Fruit fly (Drosophila melanogaster) whole organism, embryonic: ENCODE results near the gene CG10959.
A peak's percentile ranks its signal among the peaks of the same experiment; 100 is the strongest.

Experiments
- Aef1 ChIP-seq: fragments of 200-800 bp; sonication (Bioruptor generic); IDR thresholded peaks from 3 replicates; pipeline ENCODE4 v1.3.6; 2022; ENCODE audit warnings: missing biosample characterization, missing genetic modification characterization
- Antp ChIP-seq: fragments of 200-800 bp; sonication (Bioruptor generic); optimal IDR thresholded peaks from 3 replicates; lab custom pipeline; 2016; ENCODE audit warnings: missing biosample characterization, missing genetic modification characterization
- Atf6 ChIP-seq: fragments of 200-800 bp; sonication (Bioruptor generic); IDR thresholded peaks from 2 replicates; pipeline ENCODE4 v1.3.6; 2022; ENCODE audit warnings: missing biosample characterization, missing genetic modification characterization
- CG10321 ChIP-seq: fragments of 200-800 bp; sonication (Bioruptor generic); IDR thresholded peaks from 2 replicates; pipeline ENCODE4 v1.3.6; 2022; ENCODE audit warnings: missing biosample characterization, missing genetic modification characterization
- CG12219 ChIP-seq: fragments of 200-800 bp; sonication (Bioruptor generic); optimal IDR thresholded peaks from 3 replicates; lab custom pipeline; 2018; ENCODE audit warnings: missing biosample characterization, mild to moderate bottlenecking, missing genetic modification characterization
- CG12659 ChIP-seq: fragments of 200-800 bp; sonication (Bioruptor generic); optimal IDR thresholded peaks from 3 replicates; lab custom pipeline; 2017; ENCODE audit warnings: mild to moderate bottlenecking, missing biosample characterization, missing genetic modification reagents, missing genetic modification characterization
- CG12769 ChIP-seq: fragments of 200-800 bp; sonication (Bioruptor generic); optimal IDR thresholded peaks from 2 replicates; lab custom pipeline; 2019; ENCODE audit warnings: missing biosample characterization, mild to moderate bottlenecking, missing genetic modification characterization, moderate library complexity
- CG30431 ChIP-seq: fragments of 200-800 bp; sonication (Bioruptor generic); optimal IDR thresholded peaks from 2 replicates; lab custom pipeline; 2017; ENCODE audit warnings: missing biosample characterization, missing genetic modification characterization
- CG5245 ChIP-seq: fragments of 200-800 bp; sonication (Bioruptor generic); optimal IDR thresholded peaks from 3 replicates; lab custom pipeline; 2016; ENCODE audit warnings: missing biosample characterization, missing genetic modification characterization
- CG6272 ChIP-seq: fragments of 200-800 bp; sonication (Bioruptor generic); IDR thresholded peaks from 2 replicates; pipeline ENCODE4 v1.3.6; 2022; ENCODE audit warnings: missing biosample characterization, missing genetic modification characterization
- CG6854 ChIP-seq: fragments of 200-800 bp; sonication (Bioruptor generic); optimal IDR thresholded peaks from 3 replicates; lab custom pipeline; 2017; ENCODE audit warnings: missing biosample characterization, mild to moderate bottlenecking, missing genetic modification characterization
- CG7372 ChIP-seq: fragments of 200-800 bp; sonication (Bioruptor generic); IDR thresholded peaks from 2 replicates; pipeline ENCODE4 v1.3.6; 2022; ENCODE audit warnings: missing biosample characterization, missing genetic modification characterization
- CG7556 ChIP-seq: fragments of 200-800 bp; sonication (Bioruptor generic); optimal IDR thresholded peaks from 2 replicates; lab custom pipeline; 2017; ENCODE audit warnings: missing biosample characterization, mild to moderate bottlenecking, missing genetic modification characterization
- CG8290 ChIP-seq, 3 experiments: fragments of 200-800 bp; sonication (Bioruptor generic); optimal IDR thresholded peaks; 2 replicates each; lab custom pipeline; 2016 to 2019; ENCODE audit warnings: missing biosample characterization in 3 of 3, missing genetic modification characterization in 3 of 3, mild to moderate bottlenecking in 2 of 3, moderate library complexity in 1 of 3
- CG8765 ChIP-seq: fragments of 200-800 bp; sonication (Bioruptor generic); IDR thresholded peaks from 2 replicates; pipeline ENCODE4 v1.3.6; 2022; ENCODE audit warnings: missing biosample characterization, missing genetic modification characterization
- CG8944 ChIP-seq: fragments of 200-800 bp; sonication (Bioruptor generic); optimal IDR thresholded peaks from 3 replicates; lab custom pipeline; 2016; ENCODE audit warnings: missing biosample characterization, missing genetic modification characterization
- CoRest ChIP-seq: fragments of 200-800 bp; sonication (Bioruptor generic); optimal IDR thresholded peaks from 3 replicates; lab custom pipeline; 2018; ENCODE audit warnings: missing biosample characterization, mild to moderate bottlenecking, missing genetic modification characterization, moderate library complexity
- E2f2 ChIP-seq: fragments of 200-800 bp; sonication (Bioruptor generic); IDR thresholded peaks from 2 replicates; pipeline ENCODE4 v1.3.6; 2022; ENCODE audit warnings: missing biosample characterization, missing genetic modification characterization
- Eip74EF ChIP-seq, 2 experiments: fragments of 200-800 bp in 1 of 2; fragments of >200 bp in 1 of 2; sonication (Bioruptor generic) in 1 of 2; optimal IDR thresholded peaks; 2 replicates each; lab custom pipeline; 2017 to 2019; ENCODE audit warnings: missing biosample characterization in 2 of 2, missing genetic modification characterization in 2 of 2, mild to moderate bottlenecking in 1 of 2, moderate library complexity in 1 of 2
- H15 ChIP-seq: fragments of 200-800 bp; sonication (Bioruptor generic); IDR thresholded peaks from 3 replicates; pipeline ENCODE4 v1.3.6; 2022; ENCODE audit warnings: missing biosample characterization, missing genetic modification characterization
- HLHmδ ChIP-seq: fragments of 200-800 bp; sonication (Bioruptor generic); optimal IDR thresholded peaks from 2 replicates; lab custom pipeline; 2018; ENCODE audit warnings: missing biosample characterization, mild to moderate bottlenecking, missing genetic modification characterization, moderate library complexity
- HmgD ChIP-seq: fragments of 200-800 bp; sonication (Bioruptor generic); optimal IDR thresholded peaks from 3 replicates; lab custom pipeline; 2016; ENCODE audit warnings: missing biosample characterization, missing genetic modification characterization
- HmgZ ChIP-seq: fragments of 200-800 bp; sonication (Bioruptor generic); optimal IDR thresholded peaks from 2 replicates; lab custom pipeline; 2018; ENCODE audit warnings: missing biosample characterization, mild to moderate bottlenecking, missing genetic modification characterization
- Opbp ChIP-seq: fragments of 200-800 bp; sonication (Bioruptor generic); IDR thresholded peaks from 3 replicates; pipeline ENCODE4 v1.3.6; 2022; ENCODE audit warnings: missing biosample characterization, missing genetic modification characterization; ENCODE audit not compliant: partially characterized antibody
- Stat92E ChIP-seq, 3 experiments: fragments of >200 bp in 2 of 3; fragments of 200-800 bp in 1 of 3; sonication (Bioruptor generic) in 1 of 3; optimal IDR thresholded peaks; 2 replicates each; lab custom pipeline; 2017 to 2019; ENCODE audit warnings: missing biosample characterization in 3 of 3, missing genetic modification characterization in 3 of 3, mild to moderate bottlenecking in 1 of 3, moderate library complexity in 1 of 3
- Tbp ChIP-seq: fragments of >200 bp; optimal IDR thresholded peaks from 2 replicates; lab custom pipeline; 2018; ENCODE audit warnings: missing biosample characterization, missing genetic modification characterization
- cas ChIP-seq: fragments of 200-800 bp; sonication (Bioruptor generic); IDR thresholded peaks from 2 replicates; pipeline ENCODE4 v1.3.6; 2022; ENCODE audit warnings: missing biosample characterization, missing genetic modification characterization
- cwo ChIP-seq: fragments of 200-800 bp; sonication (Bioruptor generic); optimal IDR thresholded peaks from 3 replicates; lab custom pipeline; 2017; ENCODE audit warnings: missing biosample characterization, missing genetic modification characterization, mild to moderate bottlenecking, moderate library complexity, missing genetic modification reagents
- dysf ChIP-seq: fragments of 200-800 bp; sonication (Bioruptor generic); IDR thresholded peaks from 3 replicates; pipeline ENCODE4 v1.3.6; 2022; ENCODE audit warnings: missing biosample characterization, missing genetic modification characterization
- ftz-f1 ChIP-seq: fragments of 200-800 bp; sonication (Bioruptor generic); optimal IDR thresholded peaks from 2 replicates; lab custom pipeline; 2016; ENCODE audit warnings: missing biosample characterization, missing genetic modification characterization
- gro ChIP-seq: fragments of 200-800 bp; sonication (Bioruptor generic); optimal IDR thresholded peaks from 2 replicates; lab custom pipeline; 2016; ENCODE audit warnings: missing biosample characterization, missing genetic modification characterization
- h ChIP-seq: fragments of >200 bp; optimal IDR thresholded peaks from 2 replicates; lab custom pipeline; 2017
- hkb ChIP-seq, 2 experiments: fragments of 200-800 bp in 1 of 2; fragments of >200 bp in 1 of 2; sonication (Bioruptor generic) in 1 of 2; IDR thresholded peaks in 1 of 2; optimal IDR thresholded peaks in 1 of 2; 2 replicates each; pipeline versions ENCODE4 v1.3.6 to Lab custom; 2017 to 2022; ENCODE audit warnings: missing biosample characterization in 1 of 2, missing genetic modification characterization in 1 of 2
- jigr1 ChIP-seq: fragments of 200-800 bp; sonication (Bioruptor generic); IDR thresholded peaks from 3 replicates; pipeline ENCODE4 v1.3.6; 2022; ENCODE audit warnings: missing biosample characterization, missing genetic modification characterization
- kay ChIP-seq: fragments of 200-800 bp; sonication (Bioruptor generic); optimal IDR thresholded peaks from 2 replicates; lab custom pipeline; 2016; ENCODE audit warnings: missing biosample characterization, missing genetic modification characterization
- kni ChIP-seq: fragments of 200-800 bp; sonication (Bioruptor generic); optimal IDR thresholded peaks from 3 replicates; lab custom pipeline; 2017; ENCODE audit warnings: mild to moderate bottlenecking, missing biosample characterization, missing genetic modification reagents, missing genetic modification characterization
- lmd ChIP-seq: fragments of 200-800 bp; sonication (Bioruptor generic); IDR thresholded peaks from 2 replicates; pipeline ENCODE4 v1.3.6; 2022; ENCODE audit warnings: missing biosample characterization, missing genetic modification characterization
- mirr ChIP-seq: fragments of 200-800 bp; sonication (Bioruptor generic); optimal IDR thresholded peaks from 3 replicates; lab custom pipeline; 2018; ENCODE audit warnings: missing biosample characterization, mild to moderate bottlenecking, missing genetic modification characterization
- nom ChIP-seq: fragments of 200-800 bp; sonication (Bioruptor generic); optimal IDR thresholded peaks from 2 replicates; lab custom pipeline; 2017; ENCODE audit warnings: missing biosample characterization, missing genetic modification characterization, mild to moderate bottlenecking, moderate library complexity, missing genetic modification reagents
- ro ChIP-seq: fragments of 200-800 bp; sonication (Bioruptor generic); IDR thresholded peaks from 2 replicates; pipeline ENCODE4 v1.3.6; 2022; ENCODE audit warnings: missing biosample characterization, missing genetic modification characterization
- sc ChIP-seq, 3 experiments: fragments of >200 bp in 2 of 3; fragments of 200-800 bp in 1 of 3; sonication (Bioruptor generic) in 1 of 3; optimal IDR thresholded peaks; 2 replicates in 2 of 3; 3 replicates in 1 of 3; lab custom pipeline; 2017; ENCODE audit warnings: mild to moderate bottlenecking in 1 of 3, missing biosample characterization in 1 of 3, missing genetic modification characterization in 1 of 3, missing genetic modification reagents in 1 of 3
- sens ChIP-seq: fragments of 200-800 bp; sonication (Bioruptor generic); peaks from one replicate; lab custom pipeline; 2016; ENCODE audit warnings: missing biosample characterization, missing genetic modification characterization
- so ChIP-seq: fragments of 200-800 bp; sonication (Bioruptor generic); IDR thresholded peaks from 3 replicates; pipeline ENCODE4 v1.3.6; 2022; ENCODE audit warnings: missing biosample characterization, missing genetic modification characterization
- sug ChIP-seq: fragments of 200-800 bp; optimal IDR thresholded peaks from 2 replicates; lab custom pipeline; 2019; ENCODE audit warnings: missing biosample characterization, mild to moderate bottlenecking, missing genetic modification characterization, moderate library complexity
- tx ChIP-seq: fragments of 200-800 bp; sonication (Bioruptor generic); optimal IDR thresholded peaks from 2 replicates; lab custom pipeline; 2016; ENCODE audit warnings: missing biosample characterization, missing genetic modification characterization
- unc-4 ChIP-seq: fragments of 200-800 bp; sonication (Bioruptor generic); IDR thresholded peaks from 2 replicates; pipeline ENCODE4 v1.3.6; 2022; ENCODE audit warnings: missing biosample characterization, missing genetic modification characterization; ENCODE audit not compliant: partially characterized antibody
- z ChIP-seq: fragments of 200-800 bp; sonication (Bioruptor generic); IDR thresholded peaks from 3 replicates; pipeline ENCODE4 v1.3.6; 2022; ENCODE audit warnings: missing biosample characterization, missing genetic modification characterization
- zf30C ChIP-seq: fragments of 200-800 bp; sonication (Bioruptor generic); optimal IDR thresholded peaks from 3 replicates; lab custom pipeline; 2018; ENCODE audit warnings: missing biosample characterization, mild to moderate bottlenecking, missing genetic modification characterization

CG10959 gene

DNA sequence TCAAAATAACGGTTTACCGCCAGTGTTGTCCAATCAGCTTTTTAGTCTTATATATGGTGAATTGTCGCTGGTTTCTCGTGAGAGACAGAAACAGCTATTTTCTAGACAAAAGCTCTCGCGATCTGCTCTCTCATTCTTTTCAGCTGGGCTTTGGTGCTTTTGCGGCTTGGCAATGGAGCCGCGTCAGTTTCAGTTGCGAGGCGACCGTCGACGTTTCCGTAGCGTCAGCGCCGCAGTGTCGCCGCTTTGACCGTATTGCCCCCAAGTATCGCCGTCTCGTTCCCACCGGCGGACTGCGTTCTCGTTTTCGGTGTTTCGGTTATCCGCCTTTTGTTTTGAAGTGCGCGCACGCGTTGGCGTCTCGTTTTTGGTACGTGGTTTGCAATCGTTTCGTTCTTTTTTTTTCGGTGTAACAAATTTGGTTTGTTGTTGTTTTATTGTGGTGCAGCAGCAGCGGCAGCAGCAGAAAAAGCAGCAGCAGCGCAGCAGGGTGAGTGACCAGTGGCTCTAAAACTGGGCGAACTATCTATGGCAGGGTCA lies 44.5 kb downstream of the CG10959 start:
- TF ChIP-seq CG6272 (GFP tag; lab: Robert Waterston, UW): 0 out of 2 replicates have a peak, but pooled peaks have one; percentile 6
- peak; percentile 69 for TF ChIP-seq kni (GFP tag; lab: Kevin White, UChicago)
- peak in 1 of 3 experiments; percentile 4 for TF ChIP-seq Stat92E (GFP tag; optimal IDR thresholded peaks at IDR 0.05; lab: Kevin White, UChicago)
- no peak for TF ChIP-seq sc (optimal IDR thresholded peaks at IDR 0.05; lab: Kevin White, UChicago)
- TF ChIP-seq sc (GFP tag; optimal IDR thresholded peaks at IDR 0.05; lab: Kevin White, UChicago): no peak
- peak; percentile 19 for TF ChIP-seq HmgZ (tag; lab: Kevin White, UChicago)
- 0 out of 2 replicates have a peak, but pooled peaks have one; percentile 6 for TF ChIP-seq lmd
- 0 out of 2 replicates have a peak, but pooled peaks have one; percentile 30 for TF ChIP-seq cas (GFP tag; lab: Robert Waterston, UW)
- TF ChIP-seq h (lab: Kevin White, UChicago): no peak
- no peak for TF ChIP-seq dysf (GFP tag; lab: Robert Waterston, UW)
- peak; percentile 7 for TF ChIP-seq CoRest (tag; lab: Kevin White, UChicago)
- no peak for TF ChIP-seq CG12219
- peak; percentile 44; the same call in 1 of the 3 replicates for TF ChIP-seq Opbp (GFP tag; lab: Robert Waterston, UW)
- peak; percentile 6 for TF ChIP-seq CG12769 (tag; lab: Kevin White, UChicago)
- TF ChIP-seq hkb (optimal IDR thresholded peaks at IDR 0.05; lab: Kevin White, UChicago): no peak
- TF ChIP-seq hkb (GFP tag; IDR thresholded peaks at IDR 0.05; lab: Robert Waterston, UW): peak; percentile 48; the same call in 1 of the 2 replicates
- TF ChIP-seq mirr: peak; percentile 5
- TF ChIP-seq CG5245 (GFP tag; lab: Kevin White, UChicago): no peak
- peak; percentile 21; the same call in 1 of the 2 replicates for TF ChIP-seq unc-4 (GFP tag; lab: Robert Waterston, UW)
- TF ChIP-seq CG8290 (GFP tag; optimal IDR thresholded peaks at IDR 0.05; lab: Kevin White, UChicago): no peak
- TF ChIP-seq CG8290 (tag; optimal IDR thresholded peaks at IDR 0.05; lab: Kevin White, UChicago): peak in 1 of 2 experiments; percentile 44
- peak; percentile 62 for TF ChIP-seq zf30C (GFP tag; lab: Kevin White, UChicago)
- no peak for TF ChIP-seq CG7556 (GFP tag; lab: Kevin White, UChicago)
- TF ChIP-seq CG8765 (GFP tag; lab: Robert Waterston, UW): 0 out of 2 replicates have a peak, but pooled peaks have one; percentile 7
- no peak for TF ChIP-seq tx
- no peak for TF ChIP-seq CG7372
- peak; percentile 4 for TF ChIP-seq HmgD (GFP tag; lab: Kevin White, UChicago)
- TF ChIP-seq Atf6 (GFP tag; lab: Robert Waterston, UW): 0 out of 2 replicates have a peak, but pooled peaks have one; percentile 23
- TF ChIP-seq Aef1 (GFP tag; lab: Robert Waterston, UW): peak; percentile 43; the same call in 2 of the 3 replicates
- TF ChIP-seq CG8944 (GFP tag; lab: Kevin White, UChicago): peak; percentile 4
- no peak for TF ChIP-seq Tbp
- TF ChIP-seq ro: no peak
- TF ChIP-seq E2f2 (GFP tag; lab: Robert Waterston, UW): 0 out of 2 replicates have a peak, but pooled peaks have one; percentile 9
- peak; percentile 71 for TF ChIP-seq sens
- TF ChIP-seq so (GFP tag; lab: Robert Waterston, UW): 0 out of 3 replicates have a peak, but pooled peaks have one; percentile 31
- TF ChIP-seq sug: peak; percentile 34
- no peak for TF ChIP-seq kay (GFP tag; lab: Kevin White, UChicago)
- peak; percentile 30 for TF ChIP-seq gro (GFP tag; lab: Kevin White, UChicago)
- peak; percentile 38 for TF ChIP-seq nom
- TF ChIP-seq HLHmδ: no peak
- peak in 1 of 2 experiments; percentile 29 for TF ChIP-seq Eip74EF (GFP tag; optimal IDR thresholded peaks at IDR 0.05; lab: Kevin White, UChicago)
- TF ChIP-seq jigr1 (GFP tag; lab: Robert Waterston, UW): no peak
- TF ChIP-seq cwo (GFP tag; lab: Kevin White, UChicago): peak; percentile 73
- TF ChIP-seq CG30431 (GFP tag; lab: Kevin White, UChicago): no peak
- TF ChIP-seq CG12659 (GFP tag; lab: Kevin White, UChicago): peak; percentile 7
- peak; percentile 68; the same call in 1 of the 2 replicates for TF ChIP-seq CG10321 (GFP tag; lab: Robert Waterston, UW)
- TF ChIP-seq CG6854 (GFP tag; lab: Kevin White, UChicago): peak; percentile 13
- 0 out of 3 replicates have a peak, but pooled peaks have one; percentile 24 for TF ChIP-seq H15 (GFP tag; lab: Robert Waterston, UW)
- TF ChIP-seq Antp (GFP tag; lab: Kevin White, UChicago): peak; percentile 19
- TF ChIP-seq z: no peak
- peak; percentile 63 for TF ChIP-seq ftz-f1 (GFP tag; lab: Kevin White, UChicago)
